Worm (Caenorhabditis elegans) whole organism, late embryonic: ENCODE results near the gene tufm-1.

Source experiments
- C08G9.2 ChIP-seq: sonication (generic microtip); optimal IDR thresholded peaks from 2 replicates; lab custom pipeline; 2016; ENCODE audit warnings: mild to moderate bottlenecking, missing genetic modification characterization, moderate library complexity, missing compliant biosample characterization
- C38D4.7 ChIP-seq: fragments of 200-800 bp; sonication (Bioruptor generic); optimal IDR thresholded peaks from 2 replicates; lab custom pipeline; 2018; ENCODE audit warnings: mild to moderate bottlenecking, missing genetic modification characterization, moderate library complexity, missing compliant biosample characterization
- F13H6.1 ChIP-seq: sonication (generic microtip); optimal IDR thresholded peaks from 2 replicates; lab custom pipeline; 2016; ENCODE audit warnings: missing genetic modification characterization, missing compliant biosample characterization
- K09A11.1 ChIP-seq: sonication (generic microtip); optimal IDR thresholded peaks from 2 replicates; lab custom pipeline; 2017; ENCODE audit warnings: antibody characterized with exemption, mild to moderate bottlenecking, missing genetic modification characterization, missing compliant biosample characterization; ENCODE audit not compliant: insufficient read depth
- T23F11.4 ChIP-seq: fragments of 200-800 bp; sonication (Bioruptor generic); optimal IDR thresholded peaks from 2 replicates; lab custom pipeline; 2018; ENCODE audit warnings: mild to moderate bottlenecking, missing genetic modification characterization, missing compliant biosample characterization
- ahr-1 ChIP-seq: sonication (generic microtip); optimal IDR thresholded peaks from 2 replicates; lab custom pipeline; 2016; ENCODE audit warnings: missing genetic modification characterization, missing compliant biosample characterization
- ama-1 ChIP-seq: fragments of 150-350 bp; optimal IDR thresholded peaks from 2 replicates; lab custom pipeline; 2014
- ceh-14 ChIP-seq: sonication (generic microtip); optimal IDR thresholded peaks from 2 replicates; lab custom pipeline; 2016; ENCODE audit warnings: missing genotype, missing genetic modification characterization, missing compliant biosample characterization
- ceh-18 ChIP-seq: sonication (generic microtip); optimal IDR thresholded peaks from 2 replicates; lab custom pipeline; 2016; ENCODE audit warnings: missing genetic modification characterization, missing compliant biosample characterization
- ceh-19 ChIP-seq: fragments of 200-800 bp; sonication (Bioruptor generic); optimal IDR thresholded peaks from 2 replicates; lab custom pipeline; 2018; ENCODE audit warnings: mild to moderate bottlenecking, missing genetic modification characterization, missing compliant biosample characterization
- ceh-22 ChIP-seq: sonication (generic microtip); optimal IDR thresholded peaks from 2 replicates; lab custom pipeline; 2017; ENCODE audit warnings: missing biosample characterization, missing genetic modification characterization
- ceh-24 ChIP-seq: sonication (generic microtip); optimal IDR thresholded peaks from 2 replicates; lab custom pipeline; 2016; ENCODE audit warnings: mild to moderate bottlenecking, missing genetic modification characterization, missing compliant biosample characterization
- ceh-30 ChIP-seq: fragments of 150-350 bp; optimal IDR thresholded peaks from 2 replicates; lab custom pipeline; 2014; ENCODE audit warnings: missing biosample characterization, missing genetic modification characterization
- ceh-31 ChIP-seq: sonication (generic microtip); optimal IDR thresholded peaks from 2 replicates; lab custom pipeline; 2016; ENCODE audit warnings: missing genetic modification characterization, missing compliant biosample characterization
- ceh-34 ChIP-seq: sonication (generic microtip); optimal IDR thresholded peaks from 2 replicates; lab custom pipeline; 2016; ENCODE audit warnings: mild to moderate bottlenecking, missing genetic modification characterization, missing compliant biosample characterization
- ceh-48 ChIP-seq: sonication (generic microtip); optimal IDR thresholded peaks from 2 replicates; lab custom pipeline; 2016; ENCODE audit warnings: missing genetic modification characterization, inconsistent platforms, missing compliant biosample characterization
- ceh-6 ChIP-seq: fragments of 200-800 bp; sonication (Bioruptor generic); optimal IDR thresholded peaks from 2 replicates; lab custom pipeline; 2018; ENCODE audit warnings: mild to moderate bottlenecking, missing genetic modification characterization, missing compliant biosample characterization
- ceh-9 ChIP-seq: sonication (generic microtip); optimal IDR thresholded peaks from 2 replicates; lab custom pipeline; 2016; ENCODE audit warnings: mild to moderate bottlenecking, missing genetic modification characterization, inconsistent platforms, missing compliant biosample characterization
- che-1 ChIP-seq: sonication (generic microtip); optimal IDR thresholded peaks from 2 replicates; lab custom pipeline; 2016; ENCODE audit warnings: mild to moderate bottlenecking, missing genetic modification characterization, missing compliant biosample characterization
- dve-1 ChIP-seq: sonication (generic microtip); optimal IDR thresholded peaks from 2 replicates; lab custom pipeline; 2017; ENCODE audit warnings: antibody characterized with exemption, mild to moderate bottlenecking, missing genetic modification characterization, missing compliant biosample characterization
- ets-4 ChIP-seq: sonication (generic microtip); optimal IDR thresholded peaks from 2 replicates; lab custom pipeline; 2016; ENCODE audit warnings: missing genetic modification characterization, missing compliant biosample characterization
- eyg-1 ChIP-seq: sonication (generic microtip); optimal IDR thresholded peaks from 2 replicates; lab custom pipeline; 2016; ENCODE audit warnings: missing genotype, missing genetic modification characterization, missing compliant biosample characterization
- fkh-10 ChIP-seq: fragments of 150-350 bp; optimal IDR thresholded peaks from 2 replicates; lab custom pipeline; 2014; ENCODE audit warnings: missing biosample characterization, missing genetic modification reagents, missing genetic modification characterization
- fkh-6 ChIP-seq: sonication (generic microtip); optimal IDR thresholded peaks from 2 replicates; lab custom pipeline; 2016; ENCODE audit warnings: missing genetic modification characterization, missing compliant biosample characterization
- gmeb-2 ChIP-seq: sonication (generic microtip); optimal IDR thresholded peaks from 2 replicates; lab custom pipeline; 2016; ENCODE audit warnings: missing genetic modification characterization, inconsistent platforms, missing compliant biosample characterization
- hlh-13 ChIP-seq: fragments of 200-800 bp; sonication (Bioruptor generic); optimal IDR thresholded peaks from 2 replicates; lab custom pipeline; 2018; ENCODE audit warnings: mild to moderate bottlenecking, missing genetic modification characterization, missing compliant biosample characterization
- hlh-30 ChIP-seq: sonication (generic microtip); optimal IDR thresholded peaks from 2 replicates; lab custom pipeline; 2017; ENCODE audit warnings: antibody characterized with exemption, missing genetic modification characterization, missing compliant biosample characterization; ENCODE audit not compliant: insufficient read depth
- hlh-6 ChIP-seq: sonication (generic microtip); optimal IDR thresholded peaks from 2 replicates; lab custom pipeline; 2016; ENCODE audit warnings: missing genotype, missing genetic modification characterization, missing compliant biosample characterization
- hlh-8 ChIP-seq: sonication (generic microtip); optimal IDR thresholded peaks from 2 replicates; lab custom pipeline; 2016; ENCODE audit warnings: missing genotype, missing genetic modification characterization, missing compliant biosample characterization
- lin-11 ChIP-seq: fragments of 200-800 bp; sonication (Bioruptor generic); optimal IDR thresholded peaks from 2 replicates; lab custom pipeline; 2018; ENCODE audit warnings: mild to moderate bottlenecking, missing genetic modification characterization, missing compliant biosample characterization
- madf-2 ChIP-seq: sonication (generic microtip); optimal IDR thresholded peaks from 2 replicates; lab custom pipeline; 2017; ENCODE audit warnings: missing genetic modification characterization, missing compliant biosample characterization
- nhr-11 ChIP-seq: fragments of 150-350 bp; optimal IDR thresholded peaks from 2 replicates; lab custom pipeline; 2014; ENCODE audit warnings: missing biosample characterization, missing genetic modification characterization
- nhr-232 ChIP-seq: sonication (generic microtip); optimal IDR thresholded peaks from 2 replicates; lab custom pipeline; 2016; ENCODE audit warnings: missing genetic modification characterization, missing compliant biosample characterization
- npax-4 ChIP-seq: sonication (generic microtip); optimal IDR thresholded peaks from 2 replicates; lab custom pipeline; 2016; ENCODE audit warnings: missing genetic modification characterization, missing compliant biosample characterization
- odd-2 ChIP-seq: sonication (generic microtip); optimal IDR thresholded peaks from 2 replicates; lab custom pipeline; 2017; ENCODE audit warnings: antibody characterized with exemption, mild to moderate bottlenecking, missing genetic modification characterization, missing compliant biosample characterization
- pag-3 ChIP-seq: sonication (generic microtip); optimal IDR thresholded peaks from 2 replicates; lab custom pipeline; 2016; ENCODE audit warnings: missing compliant biosample characterization, missing genetic modification characterization, borderline replicate concordance
- pat-9 ChIP-seq: fragments of 200-800 bp; sonication (Bioruptor generic); optimal IDR thresholded peaks from 2 replicates; lab custom pipeline; 2018; ENCODE audit warnings: mild to moderate bottlenecking, missing genetic modification characterization, moderate library complexity, missing compliant biosample characterization
- pros-1 ChIP-seq: fragments of 150-350 bp; optimal IDR thresholded peaks from 2 replicates; lab custom pipeline; 2014; ENCODE audit warnings: missing biosample characterization, missing genetic modification reagents, missing genetic modification characterization
- ref-2 ChIP-seq: sonication (generic microtip); optimal IDR thresholded peaks from 2 replicates; lab custom pipeline; 2016; ENCODE audit warnings: missing genetic modification characterization, missing compliant biosample characterization
- sdc-2 ChIP-seq: sonication (generic microtip); optimal IDR thresholded peaks from 2 replicates; lab custom pipeline; 2016; ENCODE audit warnings: missing genotype, missing genetic modification characterization, missing compliant biosample characterization
- sox-2 ChIP-seq: fragments of 200-800 bp; sonication (Bioruptor generic); IDR thresholded peaks from 2 replicates; pipeline ENCODE4 v1.3.6; 2022; ENCODE audit warnings: missing genetic modification reagents, missing genetic modification characterization, missing compliant biosample characterization
- syd-9 ChIP-seq: sonication (generic microtip); optimal IDR thresholded peaks from 2 replicates; lab custom pipeline; 2016; ENCODE audit warnings: mild to moderate bottlenecking, missing genetic modification characterization, moderate library complexity, missing compliant biosample characterization
- ttx-3 ChIP-seq: sonication (generic microtip); optimal IDR thresholded peaks from 2 replicates; lab custom pipeline; 2016; ENCODE audit warnings: missing genetic modification reagents, missing genetic modification characterization, missing compliant biosample characterization
- unc-3 ChIP-seq, 2 experiments: fragments of 200-800 bp in 1 of 2; sonication (Bioruptor generic) in 1 of 2; sonication (generic microtip) in 1 of 2; conservative IDR thresholded peaks in 1 of 2; optimal IDR thresholded peaks in 1 of 2; 2 replicates each; pipeline versions ENCODE4 v1.3.6 to Lab custom; 2016 to 2022; ENCODE audit warnings: missing compliant biosample characterization in 2 of 2, missing genetic modification characterization in 2 of 2, missing genetic modification reagents in 1 of 2
- unc-42 ChIP-seq: sonication (generic microtip); optimal IDR thresholded peaks from 2 replicates; lab custom pipeline; 2016; ENCODE audit warnings: missing genotype, missing genetic modification characterization, missing compliant biosample characterization
- unc-55 ChIP-seq: sonication (generic microtip); optimal IDR thresholded peaks from 2 replicates; lab custom pipeline; 2017; ENCODE audit warnings: missing biosample characterization, missing genetic modification reagents, missing genetic modification characterization
- unc-86 ChIP-seq: sonication (generic microtip); optimal IDR thresholded peaks from 2 replicates; lab custom pipeline; 2016; ENCODE audit warnings: missing genetic modification characterization, missing compliant biosample characterization
- zip-5 ChIP-seq: sonication (generic microtip); optimal IDR thresholded peaks from 2 replicates; lab custom pipeline; 2016; ENCODE audit warnings: missing genetic modification characterization, missing compliant biosample characterization

Gene tufm-1

ce11 chrIII:2770752-2771151, 44.0 kb downstream of the tufm-1 start:
- TF ChIP-seq unc-42 (tag; lab: Kevin White, UChicago) = no peak
- TF ChIP-seq ceh-19 (GFP tag; lab: Kevin White, UChicago) = no peak
- TF ChIP-seq hlh-8 (tag; lab: Kevin White, UChicago) = no peak
- TF ChIP-seq eyg-1 (tag; lab: Kevin White, UChicago) = no peak
- TF ChIP-seq ceh-34 = no peak
- TF ChIP-seq hlh-30 (tag; lab: Kevin White, UChicago) = no peak
- no peak for TF ChIP-seq ref-2 (tag; lab: Kevin White, UChicago)

ce11 chrIII:2769078-2769477, 45.7 kb downstream of the tufm-1 start:
- TF ChIP-seq unc-3 (GFP tag; conservative IDR thresholded peaks at IDR 0.05; lab: Robert Waterston, UW) (no peak), unc-3 (tag; optimal IDR thresholded peaks at IDR 0.05; lab: Kevin White, UChicago) (no peak), nhr-11 (tag; lab: Kevin White, UChicago) (no peak), unc-86 (tag; lab: Kevin White, UChicago) (no peak), ets-4 (tag; lab: Kevin White, UChicago) (no peak), gmeb-2 (no peak), ahr-1 (no peak), ref-2 (tag; lab: Kevin White, UChicago) (no peak), dve-1 (tag; lab: Kevin White, UChicago) (no peak), ceh-18 (tag; lab: Kevin White, UChicago) (no peak), hlh-13 (GFP tag; lab: Kevin White, UChicago) (no peak), K09A11.1 (no peak), C38D4.7 (GFP tag; lab: Kevin White, UChicago) (no peak), pat-9 (no peak), syd-9 (tag; lab: Kevin White, UChicago) (no peak), madf-2 (tag; lab: Kevin White, UChicago) (no peak), ceh-6 (no peak), ceh-22 (tag; lab: Kevin White, UChicago) (no peak)

ce11 chrIII:2768635-2769034, 46.1 kb downstream of the tufm-1 start, which contains the start of gene swsn-3:
swsn-3 (minus strand) TSS chrIII:2768679.
- TF ChIP-seq che-1 (tag; lab: Kevin White, UChicago) (peak; percentile 79), ceh-30 (tag; lab: Kevin White, UChicago) (peak; percentile 55), fkh-6 (tag; lab: Kevin White, UChicago) (peak; percentile 46), pat-9 (peak; percentile 77), T23F11.4 (GFP tag; lab: Kevin White, UChicago) (peak; percentile 70), syd-9 (tag; lab: Kevin White, UChicago) (peak; percentile 57), ceh-24 (peak; percentile 76), F13H6.1 (peak; percentile 90), fkh-10 (no peak), sdc-2 (peak; percentile 76), nhr-232 (tag; lab: Kevin White, UChicago) (peak; percentile 61), ceh-9 (tag; lab: Kevin White, UChicago) (no peak), hlh-6 (peak; percentile 79), nhr-11 (tag; lab: Kevin White, UChicago) (no peak), ceh-18 (tag; lab: Kevin White, UChicago) (peak; percentile 85), ttx-3 (tag; lab: Kevin White, UChicago) (peak; percentile 90), ama-1 (lab: Kevin White, UChicago) (no peak), zip-5 (peak; percentile 63), pros-1 (no peak), lin-11 (peak; percentile 69), ceh-14 (peak; percentile 98), npax-4 (tag; lab: Kevin White, UChicago) (peak; percentile 73), ceh-31 (tag; lab: Kevin White, UChicago) (peak; percentile 90), ceh-48 (peak; percentile 94), unc-86 (tag; lab: Kevin White, UChicago) (peak; percentile 91), unc-42 (tag; lab: Kevin White, UChicago) (peak; percentile 80), ets-4 (tag; lab: Kevin White, UChicago) (peak; percentile 40), sox-2 (GFP tag; lab: Robert Waterston, UW) (peak; percentile 57), unc-55 (GFP tag; lab: Kevin White, UChicago) (peak; percentile 38), odd-2 (tag; lab: Kevin White, UChicago) (peak; percentile 84), hlh-8 (tag; lab: Kevin White, UChicago) (peak; percentile 78), C38D4.7 (GFP tag; lab: Kevin White, UChicago) (peak; percentile 74), C08G9.2 (tag; lab: Kevin White, UChicago) (peak; percentile 75), ceh-6 (peak; percentile 65), pag-3 (tag; lab: Kevin White, UChicago) (peak; percentile 45)
